Worm (Caenorhabditis elegans): ENCODE data around the gene col-115.

- TF ChIP-seq W03F9.2 (tag; optimal IDR thresholded peaks at IDR 0.05) (no peak), him-1 (tag; optimal IDR thresholded peaks at IDR 0.05) (no peak), dao-5 (tag; optimal IDR thresholded peaks at IDR 0.05) (no peak)
Observed at ce11 chrIV:7977452-7977940, 11.0 kb upstream of the col-115 start, which contains the start of gene ora-1.
